Fruit fly (Drosophila melanogaster) whole organism, embryonic: Measurements from ENCODE around the gene CG42716.

Experiments used
- Ada2b ChIP-seq: fragments of 200-800 bp; sonication (Bioruptor generic); IDR thresholded peaks from 2 replicates; pipeline ENCODE4 v1.3.6; 2022; ENCODE audit warnings: missing biosample characterization, missing genetic modification characterization
- Atf6 ChIP-seq: fragments of 200-800 bp; sonication (Bioruptor generic); IDR thresholded peaks from 2 replicates; pipeline ENCODE4 v1.3.6; 2022; ENCODE audit warnings: missing biosample characterization, missing genetic modification characterization
- Awh ChIP-seq: fragments of 200-800 bp; sonication (Bioruptor generic); IDR thresholded peaks from 2 replicates; pipeline ENCODE4, ENCODE4 v1.3.6; 2022; ENCODE audit warnings: missing biosample characterization, missing genetic modification characterization
- CG10274 ChIP-seq: fragments of 200-800 bp; sonication (Bioruptor generic); optimal IDR thresholded peaks from 3 replicates; lab custom pipeline; 2017; ENCODE audit warnings: missing biosample characterization, mild to moderate bottlenecking, missing genetic modification characterization
- CG10543 ChIP-seq: fragments of 200-800 bp; sonication (Bioruptor generic); optimal IDR thresholded peaks from 3 replicates; lab custom pipeline; 2017; ENCODE audit warnings: missing biosample characterization, mild to moderate bottlenecking, missing genetic modification characterization, moderate library complexity
- CG11093 ChIP-seq: fragments of 200-800 bp; sonication (Bioruptor generic); IDR thresholded peaks from 3 replicates; pipeline ENCODE4 v1.3.6; 2022; ENCODE audit warnings: missing biosample characterization, missing genetic modification characterization
- CG11456 ChIP-seq: fragments of 200-800 bp; sonication (Bioruptor generic); IDR thresholded peaks from 3 replicates; pipeline ENCODE4 v1.3.6; 2022; ENCODE audit warnings: missing biosample characterization, missing genetic modification characterization
- CG11723 ChIP-seq: fragments of 200-800 bp; sonication (Bioruptor generic); optimal IDR thresholded peaks from 2 replicates; lab custom pipeline; 2017; ENCODE audit warnings: missing biosample characterization, mild to moderate bottlenecking, missing genetic modification characterization
- CG12744 ChIP-seq: fragments of 200-800 bp; sonication (Bioruptor generic); optimal IDR thresholded peaks from 2 replicates; lab custom pipeline; 2016; ENCODE audit warnings: missing biosample characterization, missing genetic modification characterization
- CG13123 ChIP-seq: fragments of 200-800 bp; sonication (Bioruptor generic); optimal IDR thresholded peaks from 2 replicates; lab custom pipeline; 2016; ENCODE audit warnings: missing biosample characterization, missing genetic modification characterization
- CG14860 ChIP-seq: fragments of 200-800 bp; sonication (Bioruptor generic); IDR thresholded peaks from 3 replicates; pipeline ENCODE4 v1.3.6; 2022; ENCODE audit warnings: missing biosample characterization, missing genetic modification characterization; ENCODE audit not compliant: partially characterized antibody
- CG17385 ChIP-seq: fragments of 200-800 bp; sonication (Bioruptor generic); optimal IDR thresholded peaks from 3 replicates; lab custom pipeline; 2018; ENCODE audit warnings: missing biosample characterization, mild to moderate bottlenecking, missing genetic modification characterization
- CG3163 ChIP-seq: fragments of 200-800 bp; sonication (Bioruptor generic); optimal IDR thresholded peaks from 3 replicates; lab custom pipeline; 2016; ENCODE audit warnings: missing biosample characterization, missing genetic modification characterization
- CG33213 ChIP-seq: fragments of 200-800 bp; sonication (Bioruptor generic); optimal IDR thresholded peaks from 3 replicates; lab custom pipeline; 2016; ENCODE audit warnings: missing biosample characterization, missing genetic modification characterization
- CG33557 ChIP-seq: fragments of 200-800 bp; sonication (Bioruptor generic); optimal IDR thresholded peaks from 2 replicates; lab custom pipeline; 2019; ENCODE audit warnings: missing biosample characterization, mild to moderate bottlenecking, missing genetic modification characterization, moderate library complexity
- CG3407 ChIP-seq: fragments of 200-800 bp; sonication (Bioruptor generic); optimal IDR thresholded peaks from 2 replicates; lab custom pipeline; 2018; ENCODE audit warnings: missing biosample characterization, mild to moderate bottlenecking, missing genetic modification characterization
- CG34224 ChIP-seq: fragments of 200-800 bp; sonication (Bioruptor generic); IDR thresholded peaks from 3 replicates; pipeline ENCODE4 v1.3.6; 2022; ENCODE audit warnings: missing biosample characterization, missing genetic modification characterization; ENCODE audit not compliant: partially characterized antibody
- CG8478 ChIP-seq: fragments of >200 bp; optimal IDR thresholded peaks from 2 replicates; lab custom pipeline; 2018
- CkIIα-i1 ChIP-seq: fragments of 200-800 bp; sonication (Bioruptor generic); IDR thresholded peaks from 2 replicates; pipeline ENCODE4 v1.3.6; 2022; ENCODE audit warnings: missing biosample characterization, missing genetic modification characterization
- Dek ChIP-seq: fragments of 200-800 bp; sonication (Bioruptor generic); optimal IDR thresholded peaks from 3 replicates; lab custom pipeline; 2019; ENCODE audit warnings: missing biosample characterization, mild to moderate bottlenecking, missing genetic modification characterization, moderate library complexity
- Dip2 ChIP-seq: fragments of 200-800 bp; sonication (Bioruptor generic); IDR thresholded peaks from 2 replicates; pipeline ENCODE4 v1.3.6; 2022; ENCODE audit warnings: missing biosample characterization, missing genetic modification characterization
- Doc2 ChIP-seq: fragments of 200-800 bp; sonication (Bioruptor generic); IDR thresholded peaks from 2 replicates; pipeline ENCODE4 v1.3.6; 2022; ENCODE audit warnings: missing biosample characterization, missing genetic modification characterization
- Dp ChIP-seq: fragments of 200-800 bp; sonication (Bioruptor generic); optimal IDR thresholded peaks from 2 replicates; lab custom pipeline; 2018; ENCODE audit warnings: missing biosample characterization, mild to moderate bottlenecking, missing genetic modification characterization, moderate library complexity
- MESR4 ChIP-seq: fragments of 200-800 bp; sonication (Bioruptor generic); optimal IDR thresholded peaks from 2 replicates; lab custom pipeline; 2018; ENCODE audit warnings: missing biosample characterization, mild to moderate bottlenecking, missing genetic modification characterization, moderate library complexity
- NFAT ChIP-seq: fragments of 200-800 bp; sonication (Bioruptor generic); IDR thresholded peaks from 2 replicates; pipeline ENCODE4 v1.3.6; 2022; ENCODE audit warnings: missing biosample characterization, missing genetic modification characterization
- Rfx ChIP-seq: fragments of 200-800 bp; sonication (Bioruptor generic); IDR thresholded peaks from 2 replicates; pipeline ENCODE4 v1.3.6; 2022; ENCODE audit warnings: missing biosample characterization, missing genetic modification characterization
- Rx ChIP-seq: fragments of 200-800 bp; sonication (Bioruptor generic); IDR thresholded peaks from 2 replicates; pipeline ENCODE4 v1.3.6; 2022; ENCODE audit warnings: missing biosample characterization, missing genetic modification characterization
- TFAM ChIP-seq: fragments of 200-800 bp; sonication (Bioruptor generic); optimal IDR thresholded peaks from 2 replicates; lab custom pipeline; 2017; ENCODE audit warnings: missing biosample characterization, missing genetic modification characterization, inconsistent platforms
- ara ChIP-seq: fragments of 200-800 bp; sonication (Bioruptor generic); IDR thresholded peaks from 2 replicates; pipeline ENCODE4 v1.3.6; 2022; ENCODE audit warnings: missing biosample characterization, missing genetic modification characterization
- btn ChIP-seq: fragments of 200-800 bp; sonication (Bioruptor generic); optimal IDR thresholded peaks from 2 replicates; lab custom pipeline; 2016; ENCODE audit warnings: missing biosample characterization, missing genetic modification characterization
- cato ChIP-seq: fragments of 200-800 bp; sonication (Bioruptor generic); optimal IDR thresholded peaks from 2 replicates; lab custom pipeline; 2016; ENCODE audit warnings: missing biosample characterization, missing genetic modification characterization, borderline replicate concordance
- crc ChIP-seq: fragments of 200-800 bp; sonication (Bioruptor generic); optimal IDR thresholded peaks from 2 replicates; lab custom pipeline; 2016; ENCODE audit warnings: missing biosample characterization, missing genetic modification characterization
- ewg ChIP-seq: fragments of 200-800 bp; sonication (Bioruptor generic); optimal IDR thresholded peaks from 3 replicates; lab custom pipeline; 2017; ENCODE audit warnings: mild to moderate bottlenecking, missing biosample characterization, missing genetic modification reagents, missing genetic modification characterization
- gfzf ChIP-seq: fragments of 200-800 bp; sonication (Bioruptor generic); optimal IDR thresholded peaks from 2 replicates; lab custom pipeline; 2016; ENCODE audit warnings: missing biosample characterization, mild to moderate bottlenecking, missing genetic modification characterization, moderate library complexity
- grn ChIP-seq: fragments of 200-800 bp; sonication (Bioruptor generic); optimal IDR thresholded peaks from 3 replicates; lab custom pipeline; 2017; ENCODE audit warnings: missing biosample characterization, missing genetic modification characterization
- h ChIP-seq: fragments of >200 bp; optimal IDR thresholded peaks from 2 replicates; lab custom pipeline; 2017
- hbn ChIP-seq: fragments of 200-800 bp; sonication (Bioruptor generic); IDR thresholded peaks from 2 replicates; pipeline ENCODE4 v1.3.6; 2022; ENCODE audit warnings: missing biosample characterization, missing genetic modification characterization; ENCODE audit not compliant: partially characterized antibody
- hkb ChIP-seq, 2 experiments: fragments of 200-800 bp in 1 of 2; fragments of >200 bp in 1 of 2; sonication (Bioruptor generic) in 1 of 2; IDR thresholded peaks in 1 of 2; optimal IDR thresholded peaks in 1 of 2; 2 replicates each; pipeline versions ENCODE4 v1.3.6 to Lab custom; 2017 to 2022; ENCODE audit warnings: missing biosample characterization in 1 of 2, missing genetic modification characterization in 1 of 2
- jing ChIP-seq: fragments of 200-800 bp; sonication (Bioruptor generic); optimal IDR thresholded peaks from 2 replicates; lab custom pipeline; 2018; ENCODE audit warnings: missing biosample characterization, mild to moderate bottlenecking, missing genetic modification characterization
- nerfin-2 ChIP-seq: fragments of 200-800 bp; sonication (Bioruptor generic); IDR thresholded peaks from 2 replicates; pipeline ENCODE4 v1.3.6; 2022; ENCODE audit warnings: missing biosample characterization, missing genetic modification characterization; ENCODE audit not compliant: partially characterized antibody
- oc ChIP-seq: fragments of 200-800 bp; sonication (Bioruptor generic); optimal IDR thresholded peaks from 2 replicates; lab custom pipeline; 2018; ENCODE audit warnings: missing biosample characterization, mild to moderate bottlenecking, missing genetic modification characterization, moderate library complexity
- org-1 ChIP-seq: fragments of 200-800 bp; sonication (Bioruptor generic); optimal IDR thresholded peaks from 2 replicates; lab custom pipeline; 2017; ENCODE audit warnings: missing biosample characterization, missing genetic modification characterization
- pzg ChIP-seq: fragments of 200-800 bp; sonication (Bioruptor generic); optimal IDR thresholded peaks from 3 replicates; lab custom pipeline; 2018; ENCODE audit warnings: missing biosample characterization, mild to moderate bottlenecking, missing genetic modification characterization, moderate library complexity
- sens ChIP-seq: fragments of 200-800 bp; sonication (Bioruptor generic); peaks from one replicate; lab custom pipeline; 2016; ENCODE audit warnings: missing biosample characterization, missing genetic modification characterization
- sens-2 ChIP-seq: fragments of 200-800 bp; sonication (Bioruptor generic); IDR thresholded peaks from 2 replicates; pipeline ENCODE4 v1.3.6; 2022; ENCODE audit warnings: missing biosample characterization, missing genetic modification characterization
- tgo ChIP-seq: fragments of 200-800 bp; sonication (Bioruptor generic); IDR thresholded peaks from 3 replicates; pipeline ENCODE4 v1.3.6; 2022; ENCODE audit warnings: missing biosample characterization, missing genetic modification characterization
- tna ChIP-seq: fragments of 200-800 bp; sonication (Bioruptor generic); IDR thresholded peaks from 2 replicates; pipeline ENCODE4 v1.3.6; 2022; ENCODE audit warnings: missing biosample characterization, missing genetic modification characterization; ENCODE audit not compliant: partially characterized antibody
- unc-4 ChIP-seq: fragments of 200-800 bp; sonication (Bioruptor generic); IDR thresholded peaks from 2 replicates; pipeline ENCODE4 v1.3.6; 2022; ENCODE audit warnings: missing biosample characterization, missing genetic modification characterization; ENCODE audit not compliant: partially characterized antibody
- vnd ChIP-seq: fragments of 200-800 bp; sonication (Bioruptor generic); IDR thresholded peaks from 3 replicates; pipeline ENCODE4 v1.3.6; 2022; ENCODE audit warnings: missing biosample characterization, missing genetic modification characterization; ENCODE audit not compliant: partially characterized antibody
- z ChIP-seq: fragments of 200-800 bp; sonication (Bioruptor generic); IDR thresholded peaks from 3 replicates; pipeline ENCODE4 v1.3.6; 2022; ENCODE audit warnings: missing biosample characterization, missing genetic modification characterization
- zen ChIP-seq: fragments of 200-800 bp; sonication (Bioruptor generic); optimal IDR thresholded peaks from 3 replicates; lab custom pipeline; 2018; ENCODE audit warnings: missing biosample characterization, mild to moderate bottlenecking, missing genetic modification characterization, moderate library complexity

CG42716 gene

DNA sequence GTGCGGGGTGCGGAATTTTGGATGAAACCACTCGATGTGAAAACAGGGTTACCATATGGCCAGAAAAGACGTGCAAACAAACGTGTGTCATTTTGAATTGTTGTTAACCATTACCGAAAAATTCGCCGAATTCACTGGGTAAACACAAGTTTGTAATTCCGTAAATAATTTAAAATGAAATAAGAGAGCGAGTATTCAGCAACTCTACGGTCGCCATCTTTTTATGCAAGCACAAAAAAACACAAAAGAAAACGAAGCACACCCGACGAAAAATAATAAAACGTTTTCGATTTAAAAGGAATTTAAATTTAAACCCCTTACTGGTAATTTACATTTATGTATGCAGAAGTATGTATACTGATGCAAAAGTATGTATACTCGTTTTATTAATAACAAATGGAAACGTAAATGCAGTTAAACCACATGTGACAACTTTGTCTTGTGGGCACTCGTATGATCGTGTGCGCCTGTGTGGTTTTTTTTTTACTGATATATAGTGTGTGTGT, 12.3 kb downstream of the CG42716 start (continued):
- TF ChIP-seq zen = peak; percentile 92
- TF ChIP-seq CG8478 (lab: Kevin White, UChicago) = no peak
- no peak for TF ChIP-seq CG34224 (GFP tag; lab: Robert Waterston, UW)
- TF ChIP-seq CG3407 (GFP tag; lab: Kevin White, UChicago) = peak; percentile 81
- TF ChIP-seq CG17385 (GFP tag; lab: Kevin White, UChicago) = peak; percentile 94
- peak; percentile 54 for TF ChIP-seq CG10274
- peak; percentile 94 for TF ChIP-seq oc
- no peak for TF ChIP-seq CkIIα-i1 (GFP tag; lab: Robert Waterston, UW)
- no peak for TF ChIP-seq CG14860
- peak; percentile 89 for TF ChIP-seq ewg
- peak; percentile 83 for TF ChIP-seq Awh (GFP tag; lab: Robert Waterston, UW)
- peak; percentile 74 for TF ChIP-seq NFAT (GFP tag; lab: Robert Waterston, UW)
- TF ChIP-seq unc-4 = no peak
- peak; percentile 83 for TF ChIP-seq Rx (GFP tag; lab: Robert Waterston, UW)
- no peak for TF ChIP-seq tna (GFP tag; lab: Robert Waterston, UW)
- TF ChIP-seq CG33213 (GFP tag; lab: Kevin White, UChicago) = peak; percentile 80
- TF ChIP-seq gfzf (GFP tag; lab: Kevin White, UChicago) = no peak
- TF ChIP-seq tgo (GFP tag; lab: Robert Waterston, UW) = peak; percentile 92
- no peak for TF ChIP-seq vnd
- TF ChIP-seq cato = peak; percentile 25
- TF ChIP-seq Atf6 (GFP tag; lab: Robert Waterston, UW) = peak; percentile 96
- peak; percentile 78 for TF ChIP-seq jing
- peak; percentile 80 for TF ChIP-seq CG13123 (GFP tag; lab: Kevin White, UChicago)
- peak; percentile 80; the same call in 1 of the 2 replicates for TF ChIP-seq sens-2 (GFP tag; lab: Robert Waterston, UW)
- TF ChIP-seq CG10543 (GFP tag; lab: Kevin White, UChicago) = peak; percentile 79
- TF ChIP-seq ara (GFP tag; lab: Robert Waterston, UW) = peak; percentile 95
- TF ChIP-seq Doc2 (GFP tag; lab: Robert Waterston, UW) = no peak
- TF ChIP-seq grn = no peak
- TF ChIP-seq Rfx (GFP tag; lab: Robert Waterston, UW) = peak; percentile 93
- peak; percentile 91 for TF ChIP-seq CG12744
- TF ChIP-seq hkb (optimal IDR thresholded peaks at IDR 0.05; lab: Kevin White, UChicago) = no peak
- TF ChIP-seq hkb (GFP tag; IDR thresholded peaks at IDR 0.05; lab: Robert Waterston, UW) = peak; percentile 96
- TF ChIP-seq Dp = no peak
- peak; percentile 93 for TF ChIP-seq CG33557 (GFP tag; lab: Kevin White, UChicago)
- peak; percentile 18 for TF ChIP-seq pzg
- peak; percentile 95 for TF ChIP-seq Dek (tag; lab: Kevin White, UChicago)
- no peak for TF ChIP-seq MESR4 (GFP tag; lab: Kevin White, UChicago)
- TF ChIP-seq CG3163 (GFP tag; lab: Kevin White, UChicago) = peak; percentile 64
- no peak for TF ChIP-seq h (lab: Kevin White, UChicago)
- TF ChIP-seq crc (GFP tag; lab: Kevin White, UChicago) = peak; percentile 91
- no peak for TF ChIP-seq nerfin-2 (GFP tag; lab: Robert Waterston, UW)
- peak; percentile 86 for TF ChIP-seq CG11093
- peak; percentile 86 for TF ChIP-seq btn (GFP tag; lab: Kevin White, UChicago)
- peak; percentile 82 for TF ChIP-seq CG11456
- TF ChIP-seq TFAM (GFP tag; lab: Kevin White, UChicago) = peak; percentile 77
- peak; percentile 99 for TF ChIP-seq sens
- peak; percentile 87 for TF ChIP-seq Ada2b (GFP tag; lab: Robert Waterston, UW)
- peak; percentile 87 for TF ChIP-seq org-1 (GFP tag; lab: Kevin White, UChicago)
- TF ChIP-seq CG11723 (GFP tag; lab: Kevin White, UChicago) = peak; percentile 87
- TF ChIP-seq z (GFP tag; lab: Robert Waterston, UW) = peak; percentile 77; the same call in 2 of the 3 replicates
- no peak for TF ChIP-seq hbn
- TF ChIP-seq Dip2 = no peak
